Worm (Caenorhabditis elegans) whole organism, L2 larva: ENCODE measurements around the gene sir-2.3.

Source experiments
- C34F6.9 ChIP-seq: fragments of 150-350 bp; optimal IDR thresholded peaks from 2 replicates; lab custom pipeline; 2014; ENCODE audit warnings: missing biosample characterization, missing genetic modification characterization
- F13H6.1 ChIP-seq: sonication (generic microtip); optimal IDR thresholded peaks from 2 replicates; lab custom pipeline; 2016; ENCODE audit warnings: missing genetic modification characterization, missing compliant biosample characterization
- R02D3.7 ChIP-seq: fragments of 150-350 bp; optimal IDR thresholded peaks from 2 replicates; lab custom pipeline; 2014; ENCODE audit warnings: missing biosample characterization, missing genetic modification characterization
- Y55F3AM.14 ChIP-seq: fragments of 200-800 bp; sonication (Bioruptor generic); optimal IDR thresholded peaks from 2 replicates; lab custom pipeline; 2018; ENCODE audit warnings: mild to moderate bottlenecking, missing genetic modification characterization, missing compliant biosample characterization
- alr-1 ChIP-seq: fragments of 150-350 bp; optimal IDR thresholded peaks from 2 replicates; lab custom pipeline; 2014; ENCODE audit warnings: missing biosample characterization, missing genetic modification characterization
- aly-2 ChIP-seq: fragments of 150-350 bp; optimal IDR thresholded peaks from 2 replicates; lab custom pipeline; 2014; ENCODE audit warnings: missing biosample characterization, missing genetic modification characterization
- blmp-1 ChIP-seq: sonication (generic microtip); optimal IDR thresholded peaks from 2 replicates; lab custom pipeline; 2017; ENCODE audit warnings: missing genetic modification characterization, mild to moderate bottlenecking, missing compliant biosample characterization, antibody characterized with exemption, moderate library complexity; ENCODE audit not compliant: insufficient read depth
- crh-2 ChIP-seq: sonication (generic microtip); optimal IDR thresholded peaks from 2 replicates; lab custom pipeline; 2017; ENCODE audit warnings: missing biosample characterization, missing genetic modification characterization
- dmd-4 ChIP-seq: sonication (generic microtip); optimal IDR thresholded peaks from 2 replicates; lab custom pipeline; 2017; ENCODE audit warnings: missing biosample characterization, missing genetic modification characterization
- egl-27 ChIP-seq: sonication (generic microtip); optimal IDR thresholded peaks from 3 replicates; lab custom pipeline; 2017; ENCODE audit warnings: missing biosample characterization, missing genetic modification reagents, missing genetic modification characterization
- elt-1 ChIP-seq: fragments of 150-350 bp; optimal IDR thresholded peaks from 2 replicates; lab custom pipeline; 2014; ENCODE audit warnings: missing biosample characterization, missing genetic modification characterization
- fos-1 ChIP-seq: fragments of 150-350 bp; optimal IDR thresholded peaks from 2 replicates; lab custom pipeline; 2014; ENCODE audit warnings: missing biosample characterization, missing genetic modification characterization
- gmeb-1 ChIP-seq: fragments of 150-350 bp; optimal IDR thresholded peaks from 2 replicates; lab custom pipeline; 2014; ENCODE audit warnings: missing biosample characterization, missing genetic modification characterization
- lin-13 ChIP-seq: fragments of 150-350 bp; optimal IDR thresholded peaks from 2 replicates; lab custom pipeline; 2014; ENCODE audit warnings: missing biosample characterization, missing genetic modification reagents, missing genetic modification characterization
- lsy-2 ChIP-seq, 2 experiments: fragments of 150-350 bp in 1 of 2; sonication (generic microtip) in 1 of 2; optimal IDR thresholded peaks; 2 replicates each; lab custom pipeline; 2014 to 2017; ENCODE audit warnings: missing biosample characterization in 2 of 2, missing genetic modification characterization in 2 of 2
- mab-5 ChIP-seq: fragments of 150-350 bp; optimal IDR thresholded peaks from 2 replicates; lab custom pipeline; 2014; ENCODE audit warnings: missing biosample characterization, missing genetic modification characterization
- mbf-1 ChIP-seq: sonication (generic microtip); optimal IDR thresholded peaks from 2 replicates; lab custom pipeline; 2017; ENCODE audit warnings: missing biosample characterization, missing genetic modification characterization
- mdl-1 ChIP-seq, 2 experiments: fragments of 150-350 bp in 1 of 2; sonication (generic microtip) in 1 of 2; optimal IDR thresholded peaks; 2 replicates each; lab custom pipeline; 2017; ENCODE audit warnings: missing biosample characterization in 2 of 2, missing genetic modification characterization in 2 of 2
- nhr-10 ChIP-seq: sonication (generic microtip); optimal IDR thresholded peaks from 2 replicates; lab custom pipeline; 2017; ENCODE audit warnings: missing biosample characterization, missing genetic modification characterization
- nhr-11 ChIP-seq: fragments of 150-350 bp; optimal IDR thresholded peaks from 2 replicates; lab custom pipeline; 2014; ENCODE audit warnings: missing biosample characterization, missing genetic modification characterization
- nhr-129 ChIP-seq: fragments of 150-350 bp; optimal IDR thresholded peaks from 2 replicates; lab custom pipeline; 2014; ENCODE audit warnings: missing biosample characterization, missing genetic modification characterization
- nhr-6 ChIP-seq: fragments of 150-350 bp; optimal IDR thresholded peaks from 2 replicates; lab custom pipeline; 2014; ENCODE audit warnings: missing biosample characterization, missing genetic modification characterization
- nhr-77 ChIP-seq: fragments of 150-350 bp; optimal IDR thresholded peaks from 2 replicates; lab custom pipeline; 2014; ENCODE audit warnings: missing biosample characterization, missing genetic modification characterization
- peb-1 ChIP-seq: fragments of 150-350 bp; optimal IDR thresholded peaks from 2 replicates; lab custom pipeline; 2014; ENCODE audit warnings: missing biosample characterization, missing genetic modification characterization
- sem-4 ChIP-seq: fragments of 150-350 bp; optimal IDR thresholded peaks from 2 replicates; lab custom pipeline; 2014; ENCODE audit warnings: missing biosample characterization, missing genetic modification reagents, missing genetic modification characterization
- skn-1 ChIP-seq: sonication (generic microtip); optimal IDR thresholded peaks from 2 replicates; lab custom pipeline; 2017; ENCODE audit warnings: missing biosample characterization, missing genetic modification characterization
- sma-3 ChIP-seq: sonication (generic microtip); optimal IDR thresholded peaks from 2 replicates; lab custom pipeline; 2016; ENCODE audit warnings: missing genetic modification reagents, missing genetic modification characterization, missing compliant biosample characterization
- sma-9 ChIP-seq, 2 experiments: fragments of 150-350 bp in 1 of 2; sonication (generic microtip) in 1 of 2; optimal IDR thresholded peaks; 2 replicates each; lab custom pipeline; 2014 to 2016; ENCODE audit warnings: missing genetic modification characterization in 2 of 2, mild to moderate bottlenecking in 1 of 2, missing biosample characterization in 1 of 2, missing compliant biosample characterization in 1 of 2, missing genetic modification reagents in 1 of 2, moderate library complexity in 1 of 2
- snpc-4 ChIP-seq: fragments of 150-350 bp; optimal IDR thresholded peaks from 2 replicates; lab custom pipeline; 2014; ENCODE audit warnings: missing biosample characterization, missing genetic modification characterization
- unc-39 ChIP-seq: fragments of 150-350 bp; optimal IDR thresholded peaks from 2 replicates; lab custom pipeline; 2014; ENCODE audit warnings: missing biosample characterization, missing genetic modification characterization
- unc-55 ChIP-seq: fragments of 150-350 bp; sonication (generic microtip); optimal IDR thresholded peaks from 3 replicates; lab custom pipeline; 2014; ENCODE audit warnings: missing biosample characterization, missing genetic modification reagents, missing genetic modification characterization
- zag-1 ChIP-seq: fragments of 150-350 bp; optimal IDR thresholded peaks from 2 replicates; lab custom pipeline; 2014; ENCODE audit warnings: missing biosample characterization, missing genetic modification characterization
- ztf-1 ChIP-seq: fragments of 200-800 bp; sonication (Bioruptor generic); conservative IDR thresholded peaks from 2 replicates; pipeline ENCODE4 v1.3.6; 2022; ENCODE audit warnings: missing genetic modification characterization, missing compliant biosample characterization
- ztf-11 ChIP-seq: sonication (generic microtip); optimal IDR thresholded peaks from 2 replicates; lab custom pipeline; 2017; ENCODE audit warnings: missing biosample characterization, missing genetic modification characterization
- ztf-4 ChIP-seq: fragments of 150-350 bp; optimal IDR thresholded peaks from 2 replicates; lab custom pipeline; 2014; ENCODE audit warnings: missing biosample characterization, missing genetic modification characterization

The sir-2.3 gene

DNA sequence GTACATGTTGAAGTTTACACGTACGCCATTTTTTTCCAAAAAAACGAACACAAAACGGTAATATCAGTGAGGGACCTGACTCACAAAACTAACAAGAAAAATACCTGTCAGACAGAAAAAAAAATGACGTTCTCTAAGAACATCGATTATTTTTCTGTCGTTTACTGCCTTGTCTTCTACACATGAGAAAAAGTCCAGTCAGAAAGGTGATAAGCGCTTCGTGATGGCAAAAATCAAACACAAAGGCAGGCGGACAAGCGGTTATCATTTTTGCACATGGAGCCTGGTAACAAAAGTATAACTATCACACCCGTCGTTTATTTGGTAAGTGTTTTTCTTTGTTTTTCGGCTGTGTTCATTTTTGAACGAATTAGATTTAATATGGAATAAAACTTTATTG lies 2.3 kb downstream of the sir-2.3 start, which contains the start of gene F46G10.4:
Gene F46G10.4 (plus strand): TSS at position 212 of the 400 bp plus-strand sequence.
- TF ChIP-seq fos-1 (peak; percentile 92), unc-55 (GFP tag; lab: Kevin White, UChicago) (no peak), ztf-4 (tag; lab: Kevin White, UChicago) (no peak), dmd-4 (tag; lab: Kevin White, UChicago) (no peak), elt-1 (tag; lab: Kevin White, UChicago) (no peak), nhr-129 (tag; lab: Kevin White, UChicago) (no peak), F13H6.1 (no peak), mbf-1 (tag; lab: Kevin White, UChicago) (no peak), lin-13 (GFP tag; lab: Kevin White, UChicago) (no peak), Y55F3AM.14 (no peak), crh-2 (peak; percentile 15), nhr-10 (tag; lab: Kevin White, UChicago) (no peak), unc-39 (no peak), sma-9 (GFP tag; optimal IDR thresholded peaks at IDR 0.05; lab: Kevin White, UChicago) (no peak), sma-9 (tag; optimal IDR thresholded peaks at IDR 0.05; lab: Kevin White, UChicago) (no peak)
- TF ChIP-seq, all 48 proteins: peak for 2

DNA sequence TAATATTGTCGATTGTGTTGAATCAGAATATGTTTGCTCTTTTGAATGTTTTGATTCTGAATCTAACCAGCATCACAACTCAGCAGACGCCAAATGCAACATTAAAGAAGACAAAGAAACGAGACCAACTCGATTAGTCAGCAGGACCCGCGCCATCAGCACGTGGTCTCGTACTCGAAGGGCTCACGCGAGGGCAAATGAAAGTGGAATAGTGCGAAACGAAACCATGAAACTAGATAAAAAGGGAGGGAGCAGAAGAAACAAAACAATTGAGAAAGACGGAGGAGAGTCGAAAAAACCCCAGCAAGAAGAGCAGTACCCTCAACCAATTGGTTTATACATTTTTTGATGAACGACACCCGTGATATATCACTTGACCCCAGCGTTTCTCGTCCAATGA lies 5.5 kb downstream of the sir-2.3 start:
- peak; percentile 18 for TF ChIP-seq sem-4 (tag; lab: Kevin White, UChicago)
- peak; percentile 66 for TF ChIP-seq nhr-129 (tag; lab: Kevin White, UChicago)
- peak; percentile 32 for TF ChIP-seq mab-5 (tag; lab: Kevin White, UChicago)
- peak; percentile 15 for TF ChIP-seq C34F6.9 (tag; lab: Kevin White, UChicago)
- TF ChIP-seq skn-1 = no peak
- peak in 1 of 2 experiments; percentile 15 for TF ChIP-seq mdl-1 (tag; optimal IDR thresholded peaks at IDR 0.05; lab: Kevin White, UChicago)
- no peak for TF ChIP-seq blmp-1 (tag; lab: Kevin White, UChicago)

ce11 chrX:13337728-13338127 lies 6.2 kb downstream of the sir-2.3 start, which contains the start of gene ptr-24:
Gene ptr-24, plus strand, starts transcription at chrX:13338028.
- TF ChIP-seq ztf-4 (tag; lab: Kevin White, UChicago) (no peak), gmeb-1 (tag; lab: Kevin White, UChicago) (no peak), dmd-4 (tag; lab: Kevin White, UChicago) (no peak), fos-1 (no peak), ztf-1 (GFP tag; lab: Robert Waterston, UW) (no peak), alr-1 (no peak), nhr-11 (no peak), peb-1 (tag; lab: Kevin White, UChicago) (no peak), zag-1 (tag; lab: Kevin White, UChicago) (no peak), elt-1 (tag; lab: Kevin White, UChicago) (no peak), skn-1 (no peak), sma-3 (no peak), mbf-1 (tag; lab: Kevin White, UChicago) (no peak), nhr-6 (tag; lab: Kevin White, UChicago) (no peak), mab-5 (tag; lab: Kevin White, UChicago) (no peak), egl-27 (tag; lab: Kevin White, UChicago) (no peak), aly-2 (no peak)

DNA sequence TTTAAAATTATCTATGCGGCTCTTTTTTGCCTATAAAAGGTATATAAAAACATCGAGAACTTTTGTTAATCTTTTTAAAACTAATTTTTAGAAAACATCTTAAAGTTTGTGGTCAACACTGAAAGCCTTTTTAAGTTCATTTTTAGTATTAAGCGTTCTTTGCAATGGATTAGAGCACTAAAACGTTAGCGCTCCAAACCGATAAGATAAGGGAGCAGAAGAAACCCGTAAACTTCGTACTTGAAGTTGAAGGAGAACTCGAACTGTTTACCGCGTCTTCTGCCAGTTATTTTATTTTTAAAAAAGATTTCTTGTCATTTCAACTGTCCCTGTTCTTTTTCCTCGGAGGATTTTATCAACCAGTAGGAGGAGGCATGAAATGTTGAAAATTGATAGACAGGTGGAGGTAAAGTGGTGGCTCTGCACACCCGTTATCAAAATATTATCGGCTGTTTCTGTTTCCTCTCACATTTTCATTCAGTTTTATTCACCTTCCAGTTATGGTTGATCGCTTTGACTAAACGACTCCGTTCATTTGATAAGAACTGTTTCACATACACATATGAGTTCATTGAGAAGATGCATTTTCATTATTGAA lies 7.6 kb downstream of the sir-2.3 start:
- TF ChIP-seq mbf-1 (tag; lab: Kevin White, UChicago) = no peak
- peak; percentile 28 for TF ChIP-seq fos-1
- TF ChIP-seq nhr-10 (tag; lab: Kevin White, UChicago) = no peak

ce11 chrX:13340970-13341369 lies 9.5 kb downstream of the sir-2.3 start:
- no peak for TF ChIP-seq ztf-11 (tag; lab: Kevin White, UChicago)
- TF ChIP-seq F13H6.1 = peak; percentile 73
- TF ChIP-seq sma-9 (GFP tag; optimal IDR thresholded peaks at IDR 0.05; lab: Kevin White, UChicago) = peak; percentile 77
- TF ChIP-seq sma-9 (tag; optimal IDR thresholded peaks at IDR 0.05; lab: Kevin White, UChicago) = no peak
- no peak for TF ChIP-seq nhr-77 (tag; lab: Kevin White, UChicago)
- no peak for TF ChIP-seq mdl-1 (tag; optimal IDR thresholded peaks at IDR 0.05; lab: Kevin White, UChicago)
- peak; percentile 69 for TF ChIP-seq nhr-129 (tag; lab: Kevin White, UChicago)
- TF ChIP-seq lsy-2 (tag; optimal IDR thresholded peaks at IDR 0.05; lab: Kevin White, UChicago) = peak in 1 of 2 experiments; percentile 45
- peak; percentile 35 for TF ChIP-seq C34F6.9 (tag; lab: Kevin White, UChicago)
- TF ChIP-seq snpc-4 (tag; lab: Kevin White, UChicago) = no peak
- TF ChIP-seq skn-1 = no peak
- no peak for TF ChIP-seq R02D3.7 (tag; lab: Kevin White, UChicago)
- TF ChIP-seq sem-4 (tag; lab: Kevin White, UChicago) = peak; percentile 29
- no peak for TF ChIP-seq zag-1 (tag; lab: Kevin White, UChicago)
- TF ChIP-seq fos-1 = no peak
